Fruit fly (Drosophila melanogaster): ENCODE measurements around the gene Teh3.

Teh3 gene

DNA sequence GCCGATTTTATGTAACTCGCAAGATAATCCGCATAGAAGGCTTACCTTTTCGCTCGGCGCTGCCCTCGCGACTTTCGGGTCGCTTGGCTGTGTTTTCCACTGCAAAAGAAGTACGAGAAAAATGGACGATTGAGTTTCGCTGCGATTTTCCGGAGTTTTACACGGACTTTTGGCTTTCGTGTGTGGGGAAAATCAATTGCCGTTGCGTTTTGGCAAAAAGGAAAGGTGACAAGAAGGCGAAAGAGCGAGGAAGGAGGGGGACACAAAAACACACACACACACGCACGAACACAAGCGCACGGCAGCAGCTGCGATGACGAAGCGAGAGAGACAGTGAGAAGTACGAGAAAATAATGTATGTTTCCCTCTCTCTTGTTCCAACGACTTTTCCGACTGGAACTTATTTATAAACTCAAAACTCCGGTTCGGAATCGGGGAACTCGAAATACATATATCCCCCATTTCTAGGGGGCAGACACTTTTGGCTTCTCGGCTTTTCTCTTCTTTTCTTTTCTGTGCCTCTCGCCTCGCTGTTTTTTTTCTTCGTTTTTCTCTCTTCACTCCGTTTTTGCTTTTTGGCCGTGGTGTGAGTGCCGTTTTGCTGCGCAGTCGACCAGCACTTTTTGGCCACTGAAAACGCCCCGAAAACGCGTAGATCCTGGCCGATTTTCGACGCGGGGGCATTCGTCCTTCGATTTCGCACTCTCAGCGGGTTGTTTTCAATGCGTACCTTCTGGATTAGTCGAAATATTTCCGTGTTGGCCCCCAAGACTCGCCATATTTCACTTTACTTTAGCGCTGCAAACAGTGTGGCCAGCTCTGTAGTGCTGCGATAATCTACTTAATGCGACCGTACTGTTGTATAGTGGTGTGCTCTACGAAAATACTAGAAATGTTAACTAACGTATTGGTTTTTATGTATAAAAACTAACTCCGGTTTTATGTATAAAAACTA lies 50.5 kb downstream of the Teh3 start, which contains the start of gene ens (continued):
- TF ChIP-seq Ravus (GFP tag; IDR thresholded peaks at IDR 0.05) (no peak), Dbx (GFP tag; IDR thresholded peaks at IDR 0.05) (no peak), Lhr (GFP tag; optimal IDR thresholded peaks at IDR 0.05) (no peak), sima (GFP tag; optimal IDR thresholded peaks at IDR 0.05) (no peak), salm (tag; optimal IDR thresholded peaks at IDR 0.05) (peak; percentile 24), repo (GFP tag; optimal IDR thresholded peaks at IDR 0.05) (no peak), CG13287 (GFP tag; IDR thresholded peaks at IDR 0.05; ENCODE audit: partially characterized antibody) (no peak), ham (GFP tag; IDR thresholded peaks at IDR 0.05) (no peak), CG18764 (GFP tag; optimal IDR thresholded peaks at IDR 0.05) (no peak), CG17912 (GFP tag; optimal IDR thresholded peaks at IDR 0.05) (peak; percentile 36), CG8944 (GFP tag; optimal IDR thresholded peaks at IDR 0.05) (no peak), jing (GFP tag; optimal IDR thresholded peaks at IDR 0.05) (no peak), Drgx (GFP tag; IDR thresholded peaks at IDR 0.05) (0 out of 2 replicates have a peak, but pooled peaks have one; percentile 28), tin (GFP tag; optimal IDR thresholded peaks at IDR 0.05) (no peak), CG1233 (GFP tag; optimal IDR thresholded peaks at IDR 0.05) (no peak), Hey (tag; optimal IDR thresholded peaks at IDR 0.05) (no peak), CG17802 (tag; optimal IDR thresholded peaks at IDR 0.05) (no peak), maf-S (GFP tag; optimal IDR thresholded peaks at IDR 0.05) (no peak), slou (GFP tag; optimal IDR thresholded peaks at IDR 0.05) (no peak), zfh1 (GFP tag; IDR thresholded peaks at IDR 0.05) (0 out of 3 replicates have a peak, but pooled peaks have one; percentile 24), nom (GFP tag; optimal IDR thresholded peaks at IDR 0.05) (peak; percentile 66), CG6254 (GFP tag; optimal IDR thresholded peaks at IDR 0.05) (no peak), kay (GFP tag; optimal IDR thresholded peaks at IDR 0.05) (peak; percentile 37), CG8388 (GFP tag; optimal IDR thresholded peaks at IDR 0.05) (no peak), NC2β (GFP tag; optimal IDR thresholded peaks at IDR 0.05) (no peak), lbe (GFP tag; optimal IDR thresholded peaks at IDR 0.05) (no peak), CG14441 (GFP tag; IDR thresholded peaks at IDR 0.05) (no peak), CG31224 (GFP tag; IDR thresholded peaks at IDR 0.05) (no peak), usp (GFP tag; optimal IDR thresholded peaks at IDR 0.05) (no peak), Aef1 (GFP tag; IDR thresholded peaks at IDR 0.05) (no peak), cad (GFP tag; optimal IDR thresholded peaks at IDR 0.05) (no peak), ewg (GFP tag; optimal IDR thresholded peaks at IDR 0.05) (peak; percentile 15), CG17829 (tag; optimal IDR thresholded peaks at IDR 0.05) (peak; percentile 3), unc-4 (GFP tag; IDR thresholded peaks at IDR 0.05; ENCODE audit: partially characterized antibody) (0 out of 2 replicates have a peak, but pooled peaks have one; percentile 13), Fer1 (GFP tag; optimal IDR thresholded peaks at IDR 0.05) (peak; percentile 27), HLH4C (GFP tag; IDR thresholded peaks at IDR 0.05; ENCODE audit: partially characterized antibody) (no peak), CG34422 (GFP tag; IDR thresholded peaks at IDR 0.05) (no peak; the same call in 2 of the 3 replicates), CG3995 (GFP tag; optimal IDR thresholded peaks at IDR 0.05) (no peak), toy (GFP tag; IDR thresholded peaks at IDR 0.05) (no peak), zen (tag; optimal IDR thresholded peaks at IDR 0.05) (no peak), chn (GFP tag; optimal IDR thresholded peaks at IDR 0.05) (no peak), CG31365 (tag; optimal IDR thresholded peaks at IDR 0.05) (no peak), BtbVII (GFP tag; optimal IDR thresholded peaks at IDR 0.05) (peak; percentile 21), Myb (GFP tag; optimal IDR thresholded peaks at IDR 0.05) (peak; percentile 65), CG10543 (GFP tag; optimal IDR thresholded peaks at IDR 0.05) (peak; percentile 37), mam (GFP tag; optimal IDR thresholded peaks at IDR 0.05) (no peak), luna (GFP tag; optimal IDR thresholded peaks at IDR 0.05) (no peak), CG17361 (GFP tag; IDR thresholded peaks at IDR 0.05) (no peak), slp2 (GFP tag; optimal IDR thresholded peaks at IDR 0.05) (no peak)

Measured in whole organism, embryonic.